Fruit fly (Drosophila melanogaster) whole organism, adult: ENCODE measurements around the gene CG34316.

ENCODE experiments used
- CG11617 ChIP-seq: fragments of 200-800 bp; sonication (Bioruptor generic); optimal IDR thresholded peaks from 2 replicates; lab custom pipeline; 2017; ENCODE audit warnings: mild to moderate bottlenecking, missing biosample characterization, missing genetic modification reagents, missing genetic modification characterization
- CG12768 ChIP-seq: fragments of 200-800 bp; sonication (Bioruptor generic); optimal IDR thresholded peaks from 2 replicates; lab custom pipeline; 2017; ENCODE audit warnings: missing biosample characterization, missing genetic modification characterization, mild to moderate bottlenecking, moderate library complexity, missing genetic modification reagents
- CG14711 ChIP-seq: fragments of 200-800 bp; sonication (Bioruptor generic); optimal IDR thresholded peaks from 2 replicates; lab custom pipeline; 2018; ENCODE audit warnings: missing biosample characterization, mild to moderate bottlenecking, missing genetic modification characterization, moderate library complexity
- CG1620 ChIP-seq: fragments of 200-800 bp; sonication (Bioruptor generic); optimal IDR thresholded peaks from 2 replicates; lab custom pipeline; 2016; ENCODE audit warnings: missing biosample characterization, missing genetic modification characterization
- CG33017 ChIP-seq: fragments of 200-800 bp; sonication (Bioruptor generic); optimal IDR thresholded peaks from 2 replicates; lab custom pipeline; 2018; ENCODE audit warnings: missing biosample characterization, mild to moderate bottlenecking, missing genetic modification characterization, moderate library complexity
- CG5204 ChIP-seq: fragments of 200-800 bp; sonication (Bioruptor generic); optimal IDR thresholded peaks from 2 replicates; lab custom pipeline; 2016; ENCODE audit warnings: missing biosample characterization, missing genetic modification characterization
- CG7045 ChIP-seq: fragments of 200-800 bp; sonication (Bioruptor generic); optimal IDR thresholded peaks from 2 replicates; lab custom pipeline; 2017; ENCODE audit warnings: missing biosample characterization, mild to moderate bottlenecking, missing genetic modification characterization
- CG7101 ChIP-seq: fragments of 200-800 bp; sonication (Bioruptor generic); optimal IDR thresholded peaks from 2 replicates; lab custom pipeline; 2018; ENCODE audit warnings: missing biosample characterization, mild to moderate bottlenecking, missing genetic modification characterization, moderate library complexity
- Clk ChIP-seq: fragments of 200-800 bp; sonication (Bioruptor generic); optimal IDR thresholded peaks from 2 replicates; lab custom pipeline; 2017; ENCODE audit warnings: missing biosample characterization, missing genetic modification characterization
- Crg-1 ChIP-seq: fragments of 200-800 bp; sonication (Bioruptor generic); optimal IDR thresholded peaks from 2 replicates; lab custom pipeline; 2016; ENCODE audit warnings: missing biosample characterization, missing genetic modification characterization
- Hr96 ChIP-seq: fragments of 200-800 bp; sonication (Bioruptor generic); optimal IDR thresholded peaks from 2 replicates; lab custom pipeline; 2016; ENCODE audit warnings: missing biosample characterization, missing genetic modification characterization
- Mnt ChIP-seq: fragments of 200-800 bp; sonication (Bioruptor generic); optimal IDR thresholded peaks from 2 replicates; lab custom pipeline; 2016; ENCODE audit warnings: missing biosample characterization, mild to moderate bottlenecking, missing genetic modification characterization
- bab1 ChIP-seq: fragments of 200-800 bp; sonication (Bioruptor generic); optimal IDR thresholded peaks from 3 replicates; lab custom pipeline; 2019; ENCODE audit warnings: missing biosample characterization, mild to moderate bottlenecking, missing genetic modification characterization, moderate library complexity
- cic ChIP-seq: fragments of 200-800 bp; sonication (Bioruptor generic); optimal IDR thresholded peaks from 2 replicates; lab custom pipeline; 2017; ENCODE audit warnings: missing biosample characterization, mild to moderate bottlenecking, missing genetic modification characterization, moderate library complexity
- cnc ChIP-seq, 2 experiments: fragments of >200 bp; optimal IDR thresholded peaks; 2 replicates each; lab custom pipeline; 2017
- kay ChIP-seq: fragments of 200-800 bp; sonication (Bioruptor generic); peaks from one replicate; lab custom pipeline; 2016; ENCODE audit warnings: missing biosample characterization, missing genetic modification characterization, borderline replicate concordance
- ovo ChIP-seq: fragments of 200-800 bp; sonication (Bioruptor generic); optimal IDR thresholded peaks from 2 replicates; lab custom pipeline; 2016; ENCODE audit warnings: missing biosample characterization, missing genetic modification characterization
- pad ChIP-seq: fragments of 200-800 bp; sonication (Bioruptor generic); optimal IDR thresholded peaks from 3 replicates; lab custom pipeline; 2017; ENCODE audit warnings: missing biosample characterization, missing genetic modification characterization, mild to moderate bottlenecking, moderate library complexity, missing genetic modification reagents
- tj ChIP-seq: fragments of 200-800 bp; sonication (Bioruptor generic); optimal IDR thresholded peaks from 3 replicates; lab custom pipeline; 2017; ENCODE audit warnings: missing biosample characterization, mild to moderate bottlenecking, missing genetic modification characterization, moderate library complexity
- toe ChIP-seq: fragments of 200-800 bp; sonication (Bioruptor generic); optimal IDR thresholded peaks from 2 replicates; lab custom pipeline; 2016; ENCODE audit warnings: missing biosample characterization, missing genetic modification characterization

CG34316 gene

DNA sequence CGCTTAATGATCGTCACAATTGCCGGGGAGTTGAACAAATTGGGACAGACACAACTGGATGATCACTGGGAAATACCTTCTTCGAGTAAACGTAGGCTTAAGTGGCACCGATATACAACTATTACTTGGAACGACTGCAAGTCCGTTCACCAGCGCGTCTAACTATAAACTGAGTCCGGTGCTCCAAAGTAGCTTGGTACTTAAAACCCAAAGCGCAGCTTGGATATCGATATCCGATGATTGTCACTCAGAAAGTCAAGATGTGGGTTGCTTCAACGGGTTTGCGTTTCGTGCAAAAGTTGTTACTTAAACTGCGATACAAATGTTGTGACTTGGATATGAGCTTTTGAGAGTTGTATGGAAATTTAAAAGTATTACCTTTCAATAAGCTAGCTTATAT lies 24.1 kb upstream of the CG34316 start, which contains the start of gene Spn88Ea:
TSS of gene Spn88Ea (minus strand) at position 175 of the 400 bp plus-strand sequence.
- no peak for TF ChIP-seq toe (GFP tag; lab: Kevin White, UChicago)
- peak; percentile 51 for TF ChIP-seq bab1 (GFP tag; lab: Kevin White, UChicago)
- TF ChIP-seq CG33017 (tag; lab: Kevin White, UChicago) = peak; percentile 7

DNA sequence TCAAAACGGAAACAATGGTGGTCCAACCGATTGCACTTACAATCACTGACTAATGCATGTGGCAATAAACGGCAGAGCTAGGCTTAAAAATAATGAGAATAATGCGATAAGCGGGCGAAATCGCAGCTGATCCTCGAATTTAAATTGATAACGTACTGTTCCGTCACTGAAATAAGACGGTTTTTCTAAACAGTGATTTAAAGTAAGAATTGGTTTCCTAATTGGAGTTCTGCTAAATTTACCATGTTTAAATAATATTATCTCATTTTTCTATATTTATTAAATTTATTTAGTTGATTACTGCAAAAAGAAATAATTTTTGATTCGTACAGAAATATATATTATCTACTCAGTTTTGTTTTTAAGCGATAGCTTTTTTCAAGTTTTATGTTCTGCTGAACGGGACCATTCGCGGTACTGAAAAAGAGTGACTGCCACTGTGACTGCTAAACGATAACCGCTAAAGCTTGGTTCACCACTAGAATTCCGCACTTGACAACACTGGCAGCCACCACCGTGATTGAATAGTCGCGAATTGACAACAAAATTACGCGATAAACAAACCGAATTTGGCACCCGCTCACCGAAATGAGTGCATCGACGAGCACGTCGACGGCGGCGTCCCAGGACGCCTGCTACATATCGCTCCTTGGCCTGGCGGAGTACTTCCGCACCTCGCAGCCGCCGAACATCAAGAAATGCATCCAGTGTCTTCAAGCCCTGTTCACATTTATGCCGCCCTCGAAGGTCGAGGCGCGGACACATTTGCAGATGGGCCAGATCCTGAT lies 21.5 kb upstream of the CG34316 start, which contains the start of the genes Spn88Eb and Mau2:
TSS of gene Spn88Eb (minus strand) at position 51 of the 788 bp plus-strand sequence.
TSS of gene Mau2 (plus strand) at position 493 of the 788 bp plus-strand sequence.
- TF ChIP-seq cnc (optimal IDR thresholded peaks at IDR 0.05; lab: Kevin White, UChicago) = no peak
- peak; percentile 25 for TF ChIP-seq tj (GFP tag; lab: Kevin White, UChicago)
- TF ChIP-seq cic (GFP tag; lab: Kevin White, UChicago) = peak; percentile 45
- TF ChIP-seq pad (GFP tag; lab: Kevin White, UChicago) = peak; percentile 59
- TF ChIP-seq CG1620 = peak; percentile 73
- TF ChIP-seq Clk (GFP tag; lab: Kevin White, UChicago) = peak; percentile 71
- peak; percentile 62 for TF ChIP-seq CG12768 (GFP tag; lab: Kevin White, UChicago)
- no peak for TF ChIP-seq CG5204
- peak; percentile 33 for TF ChIP-seq CG33017 (tag; lab: Kevin White, UChicago)
- peak; percentile 55 for TF ChIP-seq Crg-1 (GFP tag; lab: Kevin White, UChicago)
- TF ChIP-seq CG11617 (GFP tag; lab: Kevin White, UChicago) = peak; percentile 58
- peak; percentile 21 for TF ChIP-seq ovo (GFP tag; lab: Kevin White, UChicago)
- TF ChIP-seq CG7101 (tag; lab: Kevin White, UChicago) = peak; percentile 56
- peak; percentile 54 for TF ChIP-seq CG7045 (GFP tag; lab: Kevin White, UChicago)
- no peak for TF ChIP-seq kay
- TF ChIP-seq CG14711 (tag; lab: Kevin White, UChicago) = peak; percentile 43
- TF ChIP-seq Hr96 (GFP tag; lab: Kevin White, UChicago) = no peak
- peak; percentile 74 for TF ChIP-seq toe (GFP tag; lab: Kevin White, UChicago)
- TF ChIP-seq bab1 (GFP tag; lab: Kevin White, UChicago) = peak; percentile 2
- peak; percentile 68 for TF ChIP-seq Mnt

dm6 chr3R:15213362-15213989 lies 16.9 kb upstream of the CG34316 start, which contains the start of the genes CG6654 and CG4210:
CG6654 (minus strand) TSS chr3R:15213658.
CG4210 (plus strand) TSS chr3R:15213974.
- TF ChIP-seq Hr96 (GFP tag; lab: Kevin White, UChicago) = no peak
- no peak for TF ChIP-seq kay
- TF ChIP-seq CG7101 (tag; lab: Kevin White, UChicago) = peak; percentile 9
- TF ChIP-seq tj (GFP tag; lab: Kevin White, UChicago) = no peak
- no peak for TF ChIP-seq Crg-1 (GFP tag; lab: Kevin White, UChicago)
- no peak for TF ChIP-seq CG33017 (tag; lab: Kevin White, UChicago)
- TF ChIP-seq pad (GFP tag; lab: Kevin White, UChicago) = peak; percentile 15
- TF ChIP-seq toe (GFP tag; lab: Kevin White, UChicago) = peak; percentile 5
- no peak for TF ChIP-seq Mnt
- no peak for TF ChIP-seq ovo (GFP tag; lab: Kevin White, UChicago)
- TF ChIP-seq CG12768 (GFP tag; lab: Kevin White, UChicago) = no peak
- no peak for TF ChIP-seq Clk (GFP tag; lab: Kevin White, UChicago)
- peak; percentile 9 for TF ChIP-seq bab1 (GFP tag; lab: Kevin White, UChicago)
- peak; percentile 29 for TF ChIP-seq CG11617 (GFP tag; lab: Kevin White, UChicago)
- peak; percentile 28 for TF ChIP-seq CG14711 (tag; lab: Kevin White, UChicago)
- no peak for TF ChIP-seq cnc (optimal IDR thresholded peaks at IDR 0.05; lab: Kevin White, UChicago)
- TF ChIP-seq cic (GFP tag; lab: Kevin White, UChicago) = no peak
- no peak for TF ChIP-seq CG5204
- no peak for TF ChIP-seq CG1620
- no peak for TF ChIP-seq CG7045 (GFP tag; lab: Kevin White, UChicago)

- TF ChIP-seq CG5204 (no peak), Clk (GFP tag; lab: Kevin White, UChicago) (peak; percentile 87), CG1620 (peak; percentile 83), Hr96 (GFP tag; lab: Kevin White, UChicago) (no peak), pad (GFP tag; lab: Kevin White, UChicago) (peak; percentile 83), tj (GFP tag; lab: Kevin White, UChicago) (peak; percentile 54), ovo (GFP tag; lab: Kevin White, UChicago) (no peak), CG11617 (GFP tag; lab: Kevin White, UChicago) (peak; percentile 87), toe (GFP tag; lab: Kevin White, UChicago) (peak; percentile 95), Crg-1 (GFP tag; lab: Kevin White, UChicago) (peak; percentile 53), CG7101 (tag; lab: Kevin White, UChicago) (peak; percentile 89), kay (no peak), cic (GFP tag; lab: Kevin White, UChicago) (peak; percentile 48), Mnt (peak; percentile 82), CG14711 (tag; lab: Kevin White, UChicago) (peak; percentile 91), CG12768 (GFP tag; lab: Kevin White, UChicago) (peak; percentile 96), bab1 (GFP tag; lab: Kevin White, UChicago) (peak; percentile 74), cnc (optimal IDR thresholded peaks at IDR 0.05; lab: Kevin White, UChicago) (no peak), CG33017 (tag; lab: Kevin White, UChicago) (peak; percentile 89), CG7045 (GFP tag; lab: Kevin White, UChicago) (peak; percentile 93)
Observed at dm6 chr3R:15218824-15219576, 11.4 kb upstream of the CG34316 start, which contains the start of the genes SIDL and CG12241. SIDL (minus strand) TSS chr3R:15218874. CG12241 (plus strand) TSS chr3R:15219256.
